Worm (Caenorhabditis elegans): Measurements from ENCODE around the gene rig-4.

The rig-4 gene

ce11 chrIV:7955849-7956248 is 48.1 kb downstream of the rig-4 start, which contains the start of gene ceh-19:
Gene ceh-19 (minus strand): TSS chrIV:7955949.
- TF ChIP-seq C38D4.7 (GFP tag; optimal IDR thresholded peaks at IDR 0.05): no peak
- TF ChIP-seq ztf-16 (tag; optimal IDR thresholded peaks at IDR 0.05): no peak
- no peak for TF ChIP-seq ceh-19 (GFP tag; optimal IDR thresholded peaks at IDR 0.05)
- TF ChIP-seq F13H6.1 (tag; optimal IDR thresholded peaks at IDR 0.05): no peak
- TF ChIP-seq rnt-1 (tag; optimal IDR thresholded peaks at IDR 0.05): no peak
- no peak for TF ChIP-seq hlh-30 (tag; optimal IDR thresholded peaks at IDR 0.05; ENCODE audit: insufficient read depth)
- TF ChIP-seq fkh-6 (tag; optimal IDR thresholded peaks at IDR 0.05): no peak
- no peak for TF ChIP-seq hlh-6 (tag; optimal IDR thresholded peaks at IDR 0.05)
- no peak for TF ChIP-seq ceh-18 (tag; optimal IDR thresholded peaks at IDR 0.05)
- no peak for TF ChIP-seq ceh-14 (tag; optimal IDR thresholded peaks at IDR 0.05)
- no peak for TF ChIP-seq ceh-30 (tag; optimal IDR thresholded peaks at IDR 0.05)

DNA sequence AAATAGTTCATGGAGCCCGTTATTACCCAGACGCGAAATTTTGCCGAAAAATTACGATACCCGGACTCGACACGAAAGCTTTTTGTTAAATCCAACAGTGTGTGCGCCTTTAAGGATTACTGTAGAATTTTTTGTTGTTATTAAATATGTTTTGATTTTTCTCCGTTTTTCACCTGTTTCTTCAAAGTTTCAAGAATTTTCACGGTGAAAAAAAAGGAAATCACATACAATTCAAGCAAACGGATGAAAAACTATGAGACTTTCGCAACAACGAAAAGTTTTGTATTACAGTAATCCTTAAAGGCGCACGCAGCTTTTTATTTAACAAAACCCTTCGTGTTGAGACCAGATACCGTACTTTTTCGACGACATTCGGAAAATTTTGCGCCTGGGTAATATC is 49.9 kb downstream of the rig-4 start:
- TF ChIP-seq unc-3 (GFP tag; conservative IDR thresholded peaks at IDR 0.05): no peak
- no peak for TF ChIP-seq unc-3 (tag; optimal IDR thresholded peaks at IDR 0.05)
- no peak for TF ChIP-seq hlh-13 (GFP tag; optimal IDR thresholded peaks at IDR 0.05)
- TF ChIP-seq ceh-18 (tag; optimal IDR thresholded peaks at IDR 0.05): no peak
- no peak for TF ChIP-seq nhr-11 (tag; optimal IDR thresholded peaks at IDR 0.05)
- no peak for TF ChIP-seq K02D7.2 (tag; optimal IDR thresholded peaks at IDR 0.05)
- no peak for TF ChIP-seq pros-1 (tag; optimal IDR thresholded peaks at IDR 0.05)
- TF ChIP-seq ceh-34 (tag; optimal IDR thresholded peaks at IDR 0.05): no peak
- TF ChIP-seq hlh-6 (tag; optimal IDR thresholded peaks at IDR 0.05): no peak
- TF ChIP-seq ceh-19 (GFP tag; optimal IDR thresholded peaks at IDR 0.05): no peak
- TF ChIP-seq nhr-232 (tag; optimal IDR thresholded peaks at IDR 0.05): no peak
- no peak for TF ChIP-seq fkh-10 (GFP tag; optimal IDR thresholded peaks at IDR 0.05)
- no peak for TF ChIP-seq ceh-14 (tag; optimal IDR thresholded peaks at IDR 0.05)
- no peak for TF ChIP-seq ceh-24 (tag; optimal IDR thresholded peaks at IDR 0.05)
- TF ChIP-seq pha-2 (tag; optimal IDR thresholded peaks at IDR 0.05): no peak
- no peak for TF ChIP-seq gmeb-2 (tag; optimal IDR thresholded peaks at IDR 0.05)
- no peak for TF ChIP-seq unc-55 (GFP tag; optimal IDR thresholded peaks at IDR 0.05)
- no peak for TF ChIP-seq F13H6.1 (tag; optimal IDR thresholded peaks at IDR 0.05)

DNA sequence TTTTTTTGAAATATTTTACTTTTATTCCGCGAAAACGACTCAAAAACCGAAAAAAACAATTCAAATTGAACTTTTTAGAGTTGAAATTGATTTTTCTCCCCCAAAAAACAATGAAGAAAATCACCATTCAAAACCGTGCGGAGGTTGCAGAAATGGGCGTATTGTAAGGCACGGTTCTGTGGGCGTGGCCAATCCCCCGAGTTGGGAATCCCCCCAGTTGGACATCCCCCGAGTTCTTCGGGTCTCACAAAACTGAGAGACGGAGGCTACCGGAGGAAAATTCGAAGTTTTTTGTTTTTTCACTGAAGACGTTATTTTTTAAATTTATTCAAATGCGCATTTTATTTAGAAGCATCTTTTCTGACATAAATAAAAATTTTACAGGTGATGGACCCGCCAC is 55.6 kb downstream of the rig-4 start, which contains the start of gene mcm-3AP:
TSS of gene mcm-3AP (plus strand) at position 383 of the 400 bp plus-strand sequence.
- TF ChIP-seq F13H6.1 (tag; optimal IDR thresholded peaks at IDR 0.05) (peak; percentile 9), nfya-1 (tag; optimal IDR thresholded peaks at IDR 0.05) (peak; percentile 11), tbx-2 (tag; optimal IDR thresholded peaks at IDR 0.05) (peak; percentile 59), C08G9.2 (tag; optimal IDR thresholded peaks at IDR 0.05) (peak; percentile 53), elt-2 (tag; optimal IDR thresholded peaks at IDR 0.05) (peak; percentile 5), ceh-31 (tag; optimal IDR thresholded peaks at IDR 0.05) (peak; percentile 72), ceh-18 (tag; optimal IDR thresholded peaks at IDR 0.05) (peak; percentile 8), zip-5 (tag; optimal IDR thresholded peaks at IDR 0.05) (peak; percentile 11), ceh-45 (GFP tag; IDR thresholded peaks at IDR 0.05) (peak; percentile 43; the same call in 1 of the 2 replicates), dmd-4 (tag; optimal IDR thresholded peaks at IDR 0.05; ENCODE audit: borderline replicate concordance) (peak; percentile 6)

DNA sequence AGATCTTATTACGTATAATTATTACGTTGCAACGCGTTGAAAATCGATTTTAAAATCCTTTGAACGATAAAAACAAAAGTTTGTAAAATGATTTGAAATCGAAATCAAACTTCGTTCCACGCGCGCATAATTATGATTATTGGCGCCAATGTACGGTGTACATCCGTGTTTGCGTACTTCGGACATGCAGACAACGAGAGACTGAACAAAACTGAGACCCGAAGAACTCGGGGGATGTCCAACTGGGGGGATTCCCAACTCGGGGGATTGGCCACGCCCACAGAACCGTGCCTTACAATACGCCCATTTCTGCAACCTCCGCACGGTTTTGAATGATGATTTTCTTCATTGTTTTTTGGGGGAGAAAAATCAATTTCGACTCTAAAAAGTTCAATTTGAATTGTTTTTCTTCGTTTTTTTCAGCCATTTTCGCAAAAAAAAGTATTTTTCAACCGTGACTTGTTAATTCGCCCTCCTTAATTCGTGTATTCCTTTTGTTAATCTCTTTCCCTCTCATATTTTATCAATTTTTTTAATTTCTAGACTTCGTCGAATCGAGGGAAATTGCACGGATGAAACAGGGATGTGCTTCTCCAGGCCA is 56.9 kb downstream of the rig-4 start, which contains the start of gene F20D12.12:
TSS of gene F20D12.12 (plus strand) at position 542 of the 601 bp plus-strand sequence.
- TF ChIP-seq nfya-1 (tag; optimal IDR thresholded peaks at IDR 0.05) (peak; percentile 72), ceh-14 (tag; optimal IDR thresholded peaks at IDR 0.05) (peak; percentile 68), ttx-3 (tag; optimal IDR thresholded peaks at IDR 0.05) (peak; percentile 46), ceh-45 (GFP tag; IDR thresholded peaks at IDR 0.05) (peak; percentile 58; the same call in 1 of the 2 replicates), fkh-6 (tag; optimal IDR thresholded peaks at IDR 0.05) (peak; percentile 31), ets-4 (tag; optimal IDR thresholded peaks at IDR 0.05) (peak; percentile 56), C08G9.2 (tag; optimal IDR thresholded peaks at IDR 0.05) (peak; percentile 66), fax-1 (tag; optimal IDR thresholded peaks at IDR 0.05) (peak; percentile 46), tbx-2 (tag; optimal IDR thresholded peaks at IDR 0.05) (peak; percentile 81), ceh-2 (tag; optimal IDR thresholded peaks at IDR 0.05) (peak; percentile 45), unc-42 (tag; optimal IDR thresholded peaks at IDR 0.05) (peak; percentile 67), hlh-15 (tag; optimal IDR thresholded peaks at IDR 0.05) (peak; percentile 4), ceh-31 (tag; optimal IDR thresholded peaks at IDR 0.05) (peak; percentile 85), elt-2 (tag; optimal IDR thresholded peaks at IDR 0.05) (peak; percentile 44), rnt-1 (tag; optimal IDR thresholded peaks at IDR 0.05) (peak; percentile 79), F13H6.1 (tag; optimal IDR thresholded peaks at IDR 0.05) (peak; percentile 50), tbx-7 (tag; optimal IDR thresholded peaks at IDR 0.05) (peak; percentile 64), ref-2 (tag; optimal IDR thresholded peaks at IDR 0.05) (peak; percentile 68), unc-3 (GFP tag; conservative IDR thresholded peaks at IDR 0.05) (peak; percentile 34; the same call in 1 of the 2 replicates), unc-3 (tag; optimal IDR thresholded peaks at IDR 0.05) (peak; percentile 32), mec-3 (tag; optimal IDR thresholded peaks at IDR 0.05; ENCODE audit: borderline replicate concordance) (peak; percentile 22), unc-86 (tag; optimal IDR thresholded peaks at IDR 0.05) (peak; percentile 32), ahr-1 (tag; optimal IDR thresholded peaks at IDR 0.05) (peak; percentile 14), ceh-34 (tag; optimal IDR thresholded peaks at IDR 0.05) (peak; percentile 72), ceh-18 (tag; optimal IDR thresholded peaks at IDR 0.05) (peak; percentile 76), zip-5 (tag; optimal IDR thresholded peaks at IDR 0.05) (peak; percentile 51)

Measured in whole organism, late embryonic.